Worm (Caenorhabditis elegans): ENCODE data around the gene Y60A9A.1.

Y60A9A.1 gene

ce11 chrX:14339723-14340122 lies 37.3 kb downstream of the Y60A9A.1 start:
- TF ChIP-seq unc-130 (GFP tag; optimal IDR thresholded peaks at IDR 0.05) (no peak), zfh-2 (GFP tag; conservative IDR thresholded peaks at IDR 0.05) (no peak), hlh-26 (GFP tag; conservative IDR thresholded peaks at IDR 0.05) (no peak), ceh-58 (GFP tag; IDR thresholded peaks at IDR 0.05) (no peak), ekl-4 (GFP tag; IDR thresholded peaks at IDR 0.05) (no peak), ceh-40 (GFP tag; IDR thresholded peaks at IDR 0.05) (no peak)

ce11 chrX:14338896-14339295 lies 38.2 kb downstream of the Y60A9A.1 start:
- TF ChIP-seq nfya-2 (GFP tag; IDR thresholded peaks at IDR 0.05), result no peak
- no peak for TF ChIP-seq madf-3 (GFP tag; IDR thresholded peaks at IDR 0.05)
- no peak for TF ChIP-seq egrh-3 (GFP tag; IDR thresholded peaks at IDR 0.05)
- TF ChIP-seq rcor-1 (GFP tag; IDR thresholded peaks at IDR 0.05), result no peak
- no peak for TF ChIP-seq Y79H2A.3 (GFP tag; conservative IDR thresholded peaks at IDR 0.05)
- no peak for TF ChIP-seq F37B4.10 (GFP tag; IDR thresholded peaks at IDR 0.05)
- TF ChIP-seq F57A8.1 (GFP tag; optimal IDR thresholded peaks at IDR 0.05), result no peak
- no peak for TF ChIP-seq ekl-4 (GFP tag; IDR thresholded peaks at IDR 0.05)
- no peak for TF ChIP-seq nhr-120 (GFP tag; IDR thresholded peaks at IDR 0.05)
- TF ChIP-seq die-1 (tag; optimal IDR thresholded peaks at IDR 0.05), result no peak
- no peak for TF ChIP-seq cebp-2 (GFP tag; IDR thresholded peaks at IDR 0.05)
- TF ChIP-seq unc-62 (GFP tag; optimal IDR thresholded peaks at IDR 0.05), result no peak
- no peak for TF ChIP-seq ztf-28 (GFP tag; IDR thresholded peaks at IDR 0.05)
- no peak for TF ChIP-seq B0035.1 (tag; optimal IDR thresholded peaks at IDR 0.05)

ce11 chrX:14335621-14336020 lies 41.4 kb downstream of the Y60A9A.1 start:
- TF ChIP-seq snpc-1.1 (tag; optimal IDR thresholded peaks at IDR 0.05; ENCODE audit: insufficient read depth) (no peak), tbp1 (GFP tag; optimal IDR thresholded peaks at IDR 0.05) (no peak), ceh-91 (GFP tag; IDR thresholded peaks at IDR 0.05) (no peak), zfh-2 (GFP tag; conservative IDR thresholded peaks at IDR 0.05) (peak; percentile 68), F37B4.10 (GFP tag; IDR thresholded peaks at IDR 0.05) (no peak), nhr-80 (tag; optimal IDR thresholded peaks at IDR 0.05) (no peak)

- TF ChIP-seq ceh-58 (GFP tag; IDR thresholded peaks at IDR 0.05) (no peak), mxl-1 (tag; optimal IDR thresholded peaks at IDR 0.05) (no peak), mcd-1 (GFP tag; IDR thresholded peaks at IDR 0.05) (no peak), chd-7 (tag; optimal IDR thresholded peaks at IDR 0.05) (no peak), tbx-9 (tag; optimal IDR thresholded peaks at IDR 0.05; ENCODE audit: borderline replicate concordance) (no peak), attf-5 (GFP tag; optimal IDR thresholded peaks at IDR 0.05) (no peak), ztf-25 (GFP tag; IDR thresholded peaks at IDR 0.05) (no peak), nhr-90 (tag; optimal IDR thresholded peaks at IDR 0.05) (no peak), nhr-80 (tag; optimal IDR thresholded peaks at IDR 0.05) (no peak), F55B11.4 (tag; optimal IDR thresholded peaks at IDR 0.05; ENCODE audit: borderline replicate concordance, insufficient read depth) (no peak), T26A5.8 (tag; optimal IDR thresholded peaks at IDR 0.05) (no peak), cebp-1 (GFP tag; IDR thresholded peaks at IDR 0.05) (no peak), cebp-1 (tag; optimal IDR thresholded peaks at IDR 0.05) (no peak), bed-2 (GFP tag; IDR thresholded peaks at IDR 0.05) (no peak), let-607 (tag; optimal IDR thresholded peaks at IDR 0.05) (no peak), sdz-38 (tag; optimal IDR thresholded peaks at IDR 0.05) (no peak)
Measured at ce11 chrX:14335220-14335619, 41.8 kb downstream of the Y60A9A.1 start, which contains the start of gene K04G11.1. K04G11.1 (plus strand) TSS chrX:14335520.

Data from whole organism, young adult.